Worm (Caenorhabditis elegans) whole organism, L4 larva: ENCODE data around the gene R03H10.7.

Experiments
- D1046.2 ChIP-seq: fragments of 200-800 bp; sonication (Bioruptor generic); IDR thresholded peaks from 2 replicates; pipeline ENCODE4 v1.3.6; 2022; ENCODE audit warnings: missing genetic modification characterization, missing compliant biosample characterization
- F26F4.8 ChIP-seq: fragments of 200-800 bp; sonication (Bioruptor generic); conservative IDR thresholded peaks from 2 replicates; pipeline ENCODE4 v1.3.6; 2022; ENCODE audit warnings: missing genetic modification characterization, missing compliant biosample characterization
- F49E8.2 ChIP-seq: sonication (generic microtip); optimal IDR thresholded peaks from 2 replicates; lab custom pipeline; 2016; ENCODE audit warnings: missing compliant biosample characterization, mild to moderate bottlenecking, missing genetic modification characterization, borderline replicate concordance
- Y48G9A.11 ChIP-seq: fragments of 200-800 bp; sonication (Bioruptor generic); IDR thresholded peaks from 2 replicates; pipeline ENCODE4 v1.3.6; 2022; ENCODE audit warnings: missing genetic modification reagents, missing genetic modification characterization, missing compliant biosample characterization
- aha-1 ChIP-seq: fragments of 150-350 bp; peaks from one replicate; lab custom pipeline; 2014; ENCODE audit warnings: missing biosample characterization, missing genetic modification characterization
- ama-1 ChIP-seq: fragments of 150-350 bp; optimal IDR thresholded peaks from 2 replicates; lab custom pipeline; 2014; ENCODE audit warnings: inconsistent platforms, mixed read lengths
- arid-1 ChIP-seq: fragments of 200-800 bp; sonication (Bioruptor generic); conservative IDR thresholded peaks from 2 replicates; pipeline ENCODE4 v1.3.6; 2022; ENCODE audit warnings: missing genetic modification reagents, missing genetic modification characterization, missing compliant biosample characterization
- ceh-20 ChIP-seq: fragments of 200-800 bp; sonication (Bioruptor generic); IDR thresholded peaks from 2 replicates; pipeline ENCODE4 v1.3.6; 2022; ENCODE audit warnings: missing genetic modification reagents, missing genetic modification characterization, missing compliant biosample characterization
- daf-16 ChIP-seq, 3 experiments: sonication (generic microtip); optimal IDR thresholded peaks; 2 replicates each; lab custom pipeline; 2016 to 2017; ENCODE audit warnings: missing genetic modification characterization in 3 of 3, missing genetic modification reagents in 3 of 3, mild to moderate bottlenecking in 2 of 3, missing compliant biosample characterization in 2 of 3, missing biosample characterization in 1 of 3, moderate library complexity in 1 of 3
- dmd-8 ChIP-seq: fragments of 200-800 bp; sonication (Bioruptor generic); IDR thresholded peaks from 2 replicates; pipeline ENCODE4 v1.3.6; 2022; ENCODE audit warnings: missing genetic modification characterization, missing compliant biosample characterization
- egl-43 ChIP-seq: fragments of 200-800 bp; sonication (Bioruptor generic); IDR thresholded peaks from 2 replicates; pipeline ENCODE4 v1.3.6; 2022; ENCODE audit warnings: missing genetic modification reagents, missing genetic modification characterization, missing compliant biosample characterization
- fkh-10 ChIP-seq: fragments of 150-350 bp; optimal IDR thresholded peaks from 2 replicates; lab custom pipeline; 2014; ENCODE audit warnings: missing biosample characterization, missing genetic modification reagents, missing genetic modification characterization
- hlh-30 ChIP-seq: sonication (generic microtip); optimal IDR thresholded peaks from 2 replicates; lab custom pipeline; 2017; ENCODE audit warnings: antibody characterized with exemption, mild to moderate bottlenecking, missing genetic modification characterization, missing compliant biosample characterization; ENCODE audit not compliant: insufficient read depth
- jun-1 ChIP-seq: fragments of 150-350 bp; optimal IDR thresholded peaks from 2 replicates; lab custom pipeline; 2014; ENCODE audit warnings: missing biosample characterization, missing genetic modification reagents, missing genetic modification characterization
- lin-1 ChIP-seq: fragments of 200-800 bp; sonication (Bioruptor generic); IDR thresholded peaks from 2 replicates; pipeline ENCODE4 v1.3.6; 2022; ENCODE audit warnings: missing genetic modification reagents, missing genetic modification characterization, missing compliant biosample characterization
- lin-38 ChIP-seq: fragments of 200-800 bp; sonication (Bioruptor generic); IDR thresholded peaks from 2 replicates; pipeline ENCODE4 v1.3.6; 2022; ENCODE audit warnings: missing genetic modification reagents, missing genetic modification characterization, missing compliant biosample characterization
- lin-39 ChIP-seq: fragments of 150-350 bp; optimal IDR thresholded peaks from 2 replicates; lab custom pipeline; 2014; ENCODE audit warnings: missing biosample characterization, missing genetic modification reagents, missing genetic modification characterization
- lsy-2 ChIP-seq, 2 experiments: fragments of 150-350 bp in 1 of 2; sonication (generic microtip) in 1 of 2; optimal IDR thresholded peaks; 2 replicates each; lab custom pipeline; 2014 to 2017; ENCODE audit warnings: missing biosample characterization in 2 of 2, missing genetic modification characterization in 2 of 2
- mxl-3 ChIP-seq: fragments of 200-800 bp; sonication (Bioruptor generic); optimal IDR thresholded peaks from 2 replicates; lab custom pipeline; 2018; ENCODE audit warnings: mild to moderate bottlenecking, missing genetic modification characterization, missing compliant biosample characterization
- nhr-102 ChIP-seq: sonication (generic microtip); optimal IDR thresholded peaks from 2 replicates; lab custom pipeline; 2016; ENCODE audit warnings: mild to moderate bottlenecking, missing genetic modification characterization, moderate library complexity, missing compliant biosample characterization
- nhr-11 ChIP-seq: fragments of 150-350 bp; optimal IDR thresholded peaks from 2 replicates; lab custom pipeline; 2014; ENCODE audit warnings: missing biosample characterization, missing genetic modification characterization
- nhr-111 ChIP-seq: fragments of 200-800 bp; sonication (Bioruptor generic); optimal IDR thresholded peaks from 2 replicates; lab custom pipeline; 2018; ENCODE audit warnings: mild to moderate bottlenecking, missing genetic modification characterization, missing compliant biosample characterization
- nhr-6 ChIP-seq: fragments of 150-350 bp; optimal IDR thresholded peaks from 2 replicates; lab custom pipeline; 2014; ENCODE audit warnings: missing biosample characterization, missing genetic modification characterization
- pha-4 ChIP-seq, 2 experiments: fragments of 150-350 bp in 1 of 2; fragments of 200-800 bp in 1 of 2; sonication (Bioruptor generic) in 1 of 2; IDR thresholded peaks in 1 of 2; optimal IDR thresholded peaks in 1 of 2; 2 replicates each; pipeline versions ENCODE4 v1.3.6 to Lab custom; 2014 to 2022; ENCODE audit warnings: missing genetic modification characterization in 2 of 2, missing genetic modification reagents in 2 of 2, missing biosample characterization in 1 of 2, missing compliant biosample characterization in 1 of 2
- php-3 ChIP-seq: fragments of 200-800 bp; sonication (Bioruptor generic); IDR thresholded peaks from 2 replicates; pipeline ENCODE4 v1.3.6; 2022; ENCODE audit warnings: missing genetic modification reagents, missing genetic modification characterization, missing compliant biosample characterization
- pqm-1 ChIP-seq: sonication (generic microtip); optimal IDR thresholded peaks from 2 replicates; lab custom pipeline; 2017; ENCODE audit warnings: missing biosample characterization, missing genetic modification characterization
- saeg-2 ChIP-seq: fragments of 200-800 bp; sonication (Bioruptor generic); IDR thresholded peaks from 2 replicates; pipeline ENCODE4 v1.3.6; 2022; ENCODE audit warnings: missing genetic modification reagents, missing genetic modification characterization, missing compliant biosample characterization
- sdz-12 ChIP-seq: fragments of 200-800 bp; sonication (Bioruptor generic); optimal IDR thresholded peaks from 2 replicates; lab custom pipeline; 2018; ENCODE audit warnings: mild to moderate bottlenecking, missing genetic modification characterization, missing compliant biosample characterization
- set-16 ChIP-seq: fragments of 200-800 bp; sonication (Bioruptor generic); IDR thresholded peaks from 2 replicates; pipeline ENCODE4 v1.3.6; 2022; ENCODE audit warnings: missing genetic modification reagents, missing genetic modification characterization, missing compliant biosample characterization
- snpc-1.2 ChIP-seq: fragments of 200-800 bp; sonication (Bioruptor generic); IDR thresholded peaks from 2 replicates; pipeline ENCODE4 v1.3.6; 2022; ENCODE audit warnings: missing genetic modification reagents, missing genetic modification characterization, missing compliant biosample characterization
- tag-97 ChIP-seq: fragments of 200-800 bp; sonication (Bioruptor generic); IDR thresholded peaks from 2 replicates; pipeline ENCODE4 v1.3.6; 2022; ENCODE audit warnings: missing genetic modification characterization, missing compliant biosample characterization
- tra-1 ChIP-seq: fragments of 200-800 bp; sonication (Bioruptor generic); IDR thresholded peaks from 2 replicates; pipeline ENCODE4 v1.3.6; 2022; ENCODE audit warnings: missing genetic modification reagents, missing genetic modification characterization, missing compliant biosample characterization
- unc-62 ChIP-seq, 3 experiments: fragments of 150-350 bp in 1 of 3; sonication (generic microtip); optimal IDR thresholded peaks in 2 of 3; peaks in 1 of 3; 1 replicate in 1 of 3; 2 replicates in 2 of 3; lab custom pipeline; 2014 to 2017; ENCODE audit warnings: missing biosample characterization in 3 of 3, missing genetic modification characterization in 3 of 3, missing genetic modification reagents in 3 of 3, missing genotype in 1 of 3
- vab-7 ChIP-seq: fragments of 200-800 bp; sonication (Bioruptor generic); IDR thresholded peaks from 2 replicates; pipeline ENCODE4 v1.3.6; 2022; ENCODE audit warnings: missing genetic modification reagents, missing genetic modification characterization, missing compliant biosample characterization

R03H10.7 gene

DNA sequence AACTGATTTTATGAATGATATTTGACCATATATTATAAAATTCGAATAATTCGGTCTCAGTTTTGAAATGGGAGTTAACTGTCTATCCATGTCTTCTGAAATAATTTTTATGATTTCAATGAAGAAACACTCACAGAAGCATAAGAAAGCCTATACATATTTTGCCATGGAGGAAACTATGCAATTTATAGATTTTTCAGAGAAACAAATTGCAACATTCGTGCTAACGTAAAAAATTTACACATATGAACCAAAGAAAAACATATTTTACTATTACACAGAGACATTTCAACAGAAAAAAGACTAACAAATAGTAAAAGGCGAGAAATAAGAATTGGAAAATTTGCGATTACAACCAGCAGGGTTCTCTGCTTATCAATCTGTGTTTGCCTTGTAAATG, at the start of gene R03H10.7:
R03H10.7 (minus strand) TSS at position 101 of the 400 bp plus-strand sequence.
- TF ChIP-seq daf-16 (GFP tag; optimal IDR thresholded peaks at IDR 0.05; lab: Kevin White, UChicago) (no peak), daf-16 (tag; optimal IDR thresholded peaks at IDR 0.05; lab: Kevin White, UChicago) (peak; percentile 19), sdz-12 (GFP tag; lab: Kevin White, UChicago) (no peak), vab-7 (GFP tag; lab: Robert Waterston, UW) (no peak), lin-39 (no peak), nhr-6 (tag; lab: Kevin White, UChicago) (no peak), ceh-20 (GFP tag; lab: Robert Waterston, UW) (no peak), unc-62 (GFP tag; optimal IDR thresholded peaks at IDR 0.05 in 1 of 2; lab: Kevin White, UChicago) (no peak), unc-62 (tag; optimal IDR thresholded peaks at IDR 0.05; lab: Kevin White, UChicago) (no peak), nhr-102 (tag; lab: Kevin White, UChicago) (no peak), nhr-11 (tag; lab: Kevin White, UChicago) (no peak), pqm-1 (tag; lab: Kevin White, UChicago) (peak; percentile 45), arid-1 (GFP tag; lab: Robert Waterston, UW) (no peak)
- TF ChIP-seq, all 104 proteins: peak for 2

DNA sequence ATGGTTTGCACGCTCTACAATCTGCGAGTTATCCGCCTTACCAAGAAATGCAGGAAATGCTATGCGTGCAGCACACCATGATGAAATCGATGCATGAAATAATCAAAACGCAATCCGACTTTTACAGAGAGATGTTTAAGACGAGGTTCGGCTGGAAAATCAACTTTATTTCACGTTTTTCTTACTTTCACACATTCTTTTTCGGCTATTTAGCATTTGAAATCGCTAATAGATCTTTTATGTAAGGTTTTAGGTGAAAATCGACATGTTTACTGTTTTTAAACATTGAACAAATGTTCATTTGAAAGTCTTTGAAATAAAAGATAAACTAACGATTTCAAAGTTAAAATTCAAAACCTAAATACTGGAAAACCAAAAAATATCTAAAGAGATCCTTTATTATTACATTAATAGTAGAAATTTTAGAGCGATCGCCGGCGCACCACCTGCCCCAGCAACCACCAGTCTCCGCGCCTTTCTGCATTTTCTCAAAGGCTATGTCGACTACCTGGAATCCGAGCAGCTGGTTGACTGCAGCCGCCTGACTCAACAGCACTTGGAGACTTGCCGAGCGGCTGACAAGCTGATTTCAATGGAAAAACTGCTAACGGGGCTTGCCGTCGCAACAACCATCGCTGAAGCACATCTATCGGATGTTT, 49.5 kb upstream of the R03H10.7 start:
- TF ChIP-seq lin-38 (GFP tag; lab: Robert Waterston, UW) = peak; percentile 59
- peak; percentile 36; the same call in 1 of the 2 replicates for TF ChIP-seq php-3 (GFP tag; lab: Robert Waterston, UW)
- TF ChIP-seq lin-1 (GFP tag; lab: Robert Waterston, UW) = 0 out of 2 replicates have a peak, but pooled peaks have one; percentile 21
- no peak for TF ChIP-seq fkh-10 (GFP tag; lab: Kevin White, UChicago)
- TF ChIP-seq aha-1 (tag; lab: Kevin White, UChicago) = peak; percentile 71
- peak; percentile 81 for TF ChIP-seq egl-43 (GFP tag; lab: Robert Waterston, UW)
- TF ChIP-seq F26F4.8 (GFP tag; lab: Robert Waterston, UW) = peak; percentile 66; the same call in 1 of the 2 replicates
- peak; percentile 53; the same call in 1 of the 2 replicates for TF ChIP-seq snpc-1.2 (GFP tag; lab: Robert Waterston, UW)
- peak; percentile 67 for TF ChIP-seq set-16
- TF ChIP-seq pha-4 (GFP tag; IDR thresholded peaks at IDR 0.05; lab: Robert Waterston, UW) = peak; percentile 53
- TF ChIP-seq pha-4 (tag; optimal IDR thresholded peaks at IDR 0.05; lab: Kevin White, UChicago) = no peak
- peak; percentile 7; the same call in 1 of the 2 replicates for TF ChIP-seq D1046.2 (GFP tag; lab: Robert Waterston, UW)
- no peak for TF ChIP-seq hlh-30 (tag; lab: Kevin White, UChicago)
- peak; percentile 29; the same call in 1 of the 2 replicates for TF ChIP-seq Y48G9A.11
- peak; percentile 63 for TF ChIP-seq arid-1 (GFP tag; lab: Robert Waterston, UW)
- 0 out of 2 replicates have a peak, but pooled peaks have one; percentile 28 for TF ChIP-seq dmd-8
- peak; percentile 20 for TF ChIP-seq F49E8.2 (tag; lab: Kevin White, UChicago)
- no peak for TF ChIP-seq mxl-3
- peak in 1 of 2 experiments; percentile 89 for TF ChIP-seq unc-62 (GFP tag; optimal IDR thresholded peaks at IDR 0.05 in 1 of 2; lab: Kevin White, UChicago)
- TF ChIP-seq unc-62 (tag; optimal IDR thresholded peaks at IDR 0.05; lab: Kevin White, UChicago) = no peak
- TF ChIP-seq nhr-111 (GFP tag; lab: Kevin White, UChicago) = peak; percentile 33
- TF ChIP-seq saeg-2 (GFP tag; lab: Robert Waterston, UW) = 0 out of 2 replicates have a peak, but pooled peaks have one; percentile 29
- no peak for TF ChIP-seq lsy-2 (tag; optimal IDR thresholded peaks at IDR 0.05; lab: Kevin White, UChicago)
- no peak for TF ChIP-seq jun-1 (tag; lab: Kevin White, UChicago)

DNA sequence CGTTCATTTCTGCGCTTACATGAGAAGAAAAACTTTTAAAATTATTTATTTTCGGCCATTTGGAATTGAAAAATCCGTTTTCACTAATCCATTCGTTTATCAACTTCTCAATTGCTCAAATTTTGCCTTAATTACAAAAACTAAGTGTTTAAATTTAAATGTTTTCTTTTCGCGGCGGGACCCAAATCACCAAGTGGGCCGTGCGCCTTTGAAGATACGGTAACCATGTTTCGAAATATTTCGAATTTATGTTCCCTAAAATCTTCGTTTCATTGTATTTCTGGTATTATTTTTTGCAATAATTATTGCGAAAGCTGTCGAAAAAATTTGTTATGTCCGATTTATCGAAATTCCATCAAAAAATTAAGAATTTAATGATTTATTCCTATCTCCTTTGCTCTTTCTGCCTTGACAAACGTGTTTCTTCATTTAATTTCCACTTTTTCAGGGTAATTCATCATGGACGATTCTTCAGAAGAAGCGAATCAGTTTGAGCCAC, 47.9 kb upstream of the R03H10.7 start, which contains the start of gene C16A11.4:
C16A11.4 (plus strand) TSS at position 449 of the 499 bp plus-strand sequence.
- no peak for TF ChIP-seq ama-1 (lab: Kevin White, UChicago)
- TF ChIP-seq lin-38 (GFP tag; lab: Robert Waterston, UW) = peak; percentile 28
- no peak for TF ChIP-seq tag-97
- no peak for TF ChIP-seq tra-1 (GFP tag; lab: Robert Waterston, UW)
- TF ChIP-seq, all 104 proteins: peak for 1
